Worm (Caenorhabditis elegans) whole organism, L2 larva: ENCODE data around the gene Y61B8A.6.

ENCODE experiments used
- C34F6.9 ChIP-seq: fragments of 150-350 bp; optimal IDR thresholded peaks from 2 replicates; lab custom pipeline; 2014; ENCODE audit warnings: missing biosample characterization, missing genetic modification characterization
- F13H6.1 ChIP-seq: sonication (generic microtip); optimal IDR thresholded peaks from 2 replicates; lab custom pipeline; 2016; ENCODE audit warnings: missing genetic modification characterization, missing compliant biosample characterization
- R02D3.7 ChIP-seq: fragments of 150-350 bp; optimal IDR thresholded peaks from 2 replicates; lab custom pipeline; 2014; ENCODE audit warnings: missing biosample characterization, missing genetic modification characterization
- ZK546.5 ChIP-seq: sonication (generic microtip); optimal IDR thresholded peaks from 2 replicates; lab custom pipeline; 2017; ENCODE audit warnings: missing biosample characterization, missing genetic modification characterization
- alr-1 ChIP-seq: fragments of 150-350 bp; optimal IDR thresholded peaks from 2 replicates; lab custom pipeline; 2014; ENCODE audit warnings: missing biosample characterization, missing genetic modification characterization
- aly-2 ChIP-seq: fragments of 150-350 bp; optimal IDR thresholded peaks from 2 replicates; lab custom pipeline; 2014; ENCODE audit warnings: missing biosample characterization, missing genetic modification characterization
- ama-1 ChIP-seq: fragments of 150-350 bp; optimal IDR thresholded peaks from 2 replicates; lab custom pipeline; 2018; ENCODE audit warnings: inconsistent platforms
- blmp-1 ChIP-seq: sonication (generic microtip); optimal IDR thresholded peaks from 2 replicates; lab custom pipeline; 2017; ENCODE audit warnings: missing genetic modification characterization, mild to moderate bottlenecking, missing compliant biosample characterization, antibody characterized with exemption, moderate library complexity; ENCODE audit not compliant: insufficient read depth
- ceh-16 ChIP-seq: fragments of 150-350 bp; optimal IDR thresholded peaks from 2 replicates; lab custom pipeline; 2014; ENCODE audit warnings: missing biosample characterization, missing genetic modification characterization
- dmd-4 ChIP-seq: sonication (generic microtip); optimal IDR thresholded peaks from 2 replicates; lab custom pipeline; 2017; ENCODE audit warnings: missing biosample characterization, missing genetic modification characterization
- egl-27 ChIP-seq: sonication (generic microtip); optimal IDR thresholded peaks from 3 replicates; lab custom pipeline; 2017; ENCODE audit warnings: missing biosample characterization, missing genetic modification reagents, missing genetic modification characterization
- elt-1 ChIP-seq: fragments of 150-350 bp; optimal IDR thresholded peaks from 2 replicates; lab custom pipeline; 2014; ENCODE audit warnings: missing biosample characterization, missing genetic modification characterization
- elt-3 ChIP-seq: sonication (generic microtip); optimal IDR thresholded peaks from 2 replicates; lab custom pipeline; 2017; ENCODE audit warnings: missing biosample characterization, missing genetic modification characterization
- fos-1 ChIP-seq: fragments of 150-350 bp; optimal IDR thresholded peaks from 2 replicates; lab custom pipeline; 2014; ENCODE audit warnings: missing biosample characterization, missing genetic modification characterization
- gmeb-1 ChIP-seq: fragments of 150-350 bp; optimal IDR thresholded peaks from 2 replicates; lab custom pipeline; 2014; ENCODE audit warnings: missing biosample characterization, missing genetic modification characterization
- lin-11 ChIP-seq: fragments of 150-350 bp; sonication (generic microtip); optimal IDR thresholded peaks from 2 replicates; lab custom pipeline; 2014; ENCODE audit warnings: missing biosample characterization, missing genetic modification characterization, inconsistent platforms, mixed read lengths
- lin-13 ChIP-seq: fragments of 150-350 bp; optimal IDR thresholded peaks from 2 replicates; lab custom pipeline; 2014; ENCODE audit warnings: missing biosample characterization, missing genetic modification reagents, missing genetic modification characterization
- mab-5 ChIP-seq: fragments of 150-350 bp; optimal IDR thresholded peaks from 2 replicates; lab custom pipeline; 2014; ENCODE audit warnings: missing biosample characterization, missing genetic modification characterization
- mbf-1 ChIP-seq: sonication (generic microtip); optimal IDR thresholded peaks from 2 replicates; lab custom pipeline; 2017; ENCODE audit warnings: missing biosample characterization, missing genetic modification characterization
- mdl-1 ChIP-seq, 2 experiments: fragments of 150-350 bp in 1 of 2; sonication (generic microtip) in 1 of 2; optimal IDR thresholded peaks; 2 replicates each; lab custom pipeline; 2017; ENCODE audit warnings: missing biosample characterization in 2 of 2, missing genetic modification characterization in 2 of 2
- nhr-11 ChIP-seq: fragments of 150-350 bp; optimal IDR thresholded peaks from 2 replicates; lab custom pipeline; 2014; ENCODE audit warnings: missing biosample characterization, missing genetic modification characterization
- nhr-12 ChIP-seq: fragments of 150-350 bp; optimal IDR thresholded peaks from 2 replicates; lab custom pipeline; 2014; ENCODE audit warnings: missing biosample characterization, missing genetic modification characterization
- nhr-129 ChIP-seq: fragments of 150-350 bp; optimal IDR thresholded peaks from 2 replicates; lab custom pipeline; 2014; ENCODE audit warnings: missing biosample characterization, missing genetic modification characterization
- nhr-21 ChIP-seq: fragments of 150-350 bp; optimal IDR thresholded peaks from 2 replicates; lab custom pipeline; 2014; ENCODE audit warnings: missing biosample characterization, missing genetic modification characterization
- nhr-23 ChIP-seq: fragments of 150-350 bp; optimal IDR thresholded peaks from 2 replicates; lab custom pipeline; 2014; ENCODE audit warnings: missing biosample characterization, missing genetic modification reagents, missing genetic modification characterization
- nhr-237 ChIP-seq: fragments of 150-350 bp; optimal IDR thresholded peaks from 2 replicates; lab custom pipeline; 2014; ENCODE audit warnings: missing biosample characterization, missing genetic modification characterization
- nhr-25 ChIP-seq: fragments of 150-350 bp; sonication (generic microtip); optimal IDR thresholded peaks from 3 replicates; lab custom pipeline; 2014; ENCODE audit warnings: missing biosample characterization, missing genetic modification characterization
- nhr-77 ChIP-seq: fragments of 150-350 bp; optimal IDR thresholded peaks from 2 replicates; lab custom pipeline; 2014; ENCODE audit warnings: missing biosample characterization, missing genetic modification characterization
- peb-1 ChIP-seq: fragments of 150-350 bp; optimal IDR thresholded peaks from 2 replicates; lab custom pipeline; 2014; ENCODE audit warnings: missing biosample characterization, missing genetic modification characterization
- sem-4 ChIP-seq: fragments of 150-350 bp; optimal IDR thresholded peaks from 2 replicates; lab custom pipeline; 2014; ENCODE audit warnings: missing biosample characterization, missing genetic modification reagents, missing genetic modification characterization
- skn-1 ChIP-seq: sonication (generic microtip); optimal IDR thresholded peaks from 2 replicates; lab custom pipeline; 2017; ENCODE audit warnings: missing biosample characterization, missing genetic modification characterization
- sma-3 ChIP-seq: sonication (generic microtip); optimal IDR thresholded peaks from 2 replicates; lab custom pipeline; 2016; ENCODE audit warnings: missing genetic modification reagents, missing genetic modification characterization, missing compliant biosample characterization
- sma-9 ChIP-seq, 2 experiments: fragments of 150-350 bp in 1 of 2; sonication (generic microtip) in 1 of 2; optimal IDR thresholded peaks; 2 replicates each; lab custom pipeline; 2014 to 2016; ENCODE audit warnings: missing genetic modification characterization in 2 of 2, mild to moderate bottlenecking in 1 of 2, missing biosample characterization in 1 of 2, missing compliant biosample characterization in 1 of 2, missing genetic modification reagents in 1 of 2, moderate library complexity in 1 of 2
- unc-39 ChIP-seq: fragments of 150-350 bp; optimal IDR thresholded peaks from 2 replicates; lab custom pipeline; 2014; ENCODE audit warnings: missing biosample characterization, missing genetic modification characterization
- unc-55 ChIP-seq: fragments of 150-350 bp; sonication (generic microtip); optimal IDR thresholded peaks from 3 replicates; lab custom pipeline; 2014; ENCODE audit warnings: missing biosample characterization, missing genetic modification reagents, missing genetic modification characterization
- unc-62 ChIP-seq: fragments of 150-350 bp; optimal IDR thresholded peaks from 2 replicates; lab custom pipeline; 2014; ENCODE audit warnings: missing biosample characterization, missing genetic modification reagents, missing genetic modification characterization
- zag-1 ChIP-seq: fragments of 150-350 bp; optimal IDR thresholded peaks from 2 replicates; lab custom pipeline; 2014; ENCODE audit warnings: missing biosample characterization, missing genetic modification characterization
- ztf-1 ChIP-seq: fragments of 200-800 bp; sonication (Bioruptor generic); conservative IDR thresholded peaks from 2 replicates; pipeline ENCODE4 v1.3.6; 2022; ENCODE audit warnings: missing genetic modification characterization, missing compliant biosample characterization
- ztf-4 ChIP-seq: fragments of 150-350 bp; optimal IDR thresholded peaks from 2 replicates; lab custom pipeline; 2014; ENCODE audit warnings: missing biosample characterization, missing genetic modification characterization

The Y61B8A.6 gene

DNA sequence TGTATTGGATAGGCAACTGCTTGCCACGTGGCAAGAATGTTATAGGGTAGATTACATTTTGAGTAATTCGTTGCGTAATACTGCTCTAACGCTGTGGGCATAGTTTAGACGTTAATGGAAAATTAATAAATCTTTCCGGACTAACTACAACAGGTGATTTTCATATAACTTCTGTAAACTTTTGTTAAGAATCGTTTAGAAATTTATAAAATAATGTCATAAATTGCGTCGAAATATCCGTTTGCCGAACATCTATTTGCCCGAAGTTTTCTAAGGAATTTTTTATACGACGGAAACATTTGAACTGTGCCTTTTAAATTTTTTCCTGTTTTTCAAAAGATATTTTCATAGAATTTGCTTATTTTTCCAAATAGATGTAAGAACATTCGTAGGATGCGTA lies 25.6 kb upstream of the Y61B8A.6 start, which contains the start of gene srh-112:
srh-112 (minus strand) TSS at position 101 of the 400 bp plus-strand sequence.
- TF ChIP-seq nhr-23 (tag; lab: Kevin White, UChicago) (no peak), nhr-77 (tag; lab: Kevin White, UChicago) (no peak), C34F6.9 (no peak), ZK546.5 (tag; lab: Kevin White, UChicago) (no peak), unc-62 (GFP tag; lab: Kevin White, UChicago) (no peak), zag-1 (tag; lab: Kevin White, UChicago) (no peak), nhr-12 (tag; lab: Kevin White, UChicago) (no peak), nhr-11 (tag; lab: Kevin White, UChicago) (no peak), ztf-1 (GFP tag; lab: Robert Waterston, UW) (no peak), alr-1 (tag; lab: Kevin White, UChicago) (no peak)

DNA sequence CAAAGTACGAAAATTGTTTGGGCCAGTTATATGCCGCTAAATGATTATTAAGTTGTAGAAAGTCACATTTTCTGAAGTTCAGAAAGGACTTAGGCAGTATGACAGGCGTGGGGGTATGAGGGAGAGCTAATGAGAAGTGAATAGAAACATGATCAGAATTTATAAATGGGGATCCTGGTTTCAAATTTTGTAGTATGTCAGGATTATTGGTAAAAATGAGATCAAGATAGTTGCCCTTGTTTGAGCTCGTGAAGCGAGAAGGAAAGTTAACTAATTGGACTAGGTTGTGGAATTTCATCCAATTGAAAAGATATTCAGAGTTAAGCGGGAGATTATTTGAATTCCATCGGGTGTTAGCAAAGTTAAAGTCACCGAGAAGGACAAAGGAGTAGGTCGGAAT lies 19.3 kb upstream of the Y61B8A.6 start:
- TF ChIP-seq ceh-16 (tag; lab: Kevin White, UChicago) = no peak
- TF ChIP-seq nhr-21 = no peak
- TF ChIP-seq nhr-129 (tag; lab: Kevin White, UChicago) = no peak
- no peak for TF ChIP-seq F13H6.1
- no peak for TF ChIP-seq ama-1 (lab: Kevin White, UChicago)
- TF ChIP-seq ztf-4 (tag; lab: Kevin White, UChicago) = no peak
- no peak for TF ChIP-seq skn-1 (tag; lab: Kevin White, UChicago)
- TF ChIP-seq nhr-237 (tag; lab: Kevin White, UChicago) = no peak
- TF ChIP-seq unc-55 (GFP tag; lab: Kevin White, UChicago) = no peak
- TF ChIP-seq zag-1 (tag; lab: Kevin White, UChicago) = no peak
- TF ChIP-seq mbf-1 (tag; lab: Kevin White, UChicago) = no peak

DNA sequence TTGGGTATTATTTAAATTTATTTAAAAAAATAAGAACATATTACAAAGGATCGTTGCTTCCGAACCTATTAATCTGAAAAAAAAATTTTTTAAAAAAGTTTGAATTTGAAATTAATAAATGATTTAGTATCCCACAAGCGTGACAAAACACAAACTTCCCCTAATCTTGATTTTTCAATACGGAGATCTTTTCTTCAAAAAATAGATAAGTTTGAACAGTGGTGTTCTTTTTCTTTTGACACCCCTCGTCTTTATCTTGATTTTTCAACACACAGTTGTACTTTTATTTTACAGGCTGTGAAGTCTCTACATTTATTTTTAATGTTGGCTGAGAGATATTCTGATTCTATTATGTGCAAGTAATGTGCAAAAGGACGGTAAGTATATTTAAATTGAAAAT lies 15.4 kb upstream of the Y61B8A.6 start, which contains the start of gene T19C9.10:
T19C9.10 (plus strand) TSS at position 248 of the 400 bp plus-strand sequence.
- TF ChIP-seq elt-1 (no peak), nhr-25 (tag; lab: Kevin White, UChicago) (no peak), egl-27 (tag; lab: Kevin White, UChicago) (no peak), mdl-1 (tag; optimal IDR thresholded peaks at IDR 0.05; lab: Kevin White, UChicago) (no peak), nhr-21 (no peak), F13H6.1 (no peak), peb-1 (tag; lab: Kevin White, UChicago) (no peak), unc-62 (GFP tag; lab: Kevin White, UChicago) (no peak)

DNA sequence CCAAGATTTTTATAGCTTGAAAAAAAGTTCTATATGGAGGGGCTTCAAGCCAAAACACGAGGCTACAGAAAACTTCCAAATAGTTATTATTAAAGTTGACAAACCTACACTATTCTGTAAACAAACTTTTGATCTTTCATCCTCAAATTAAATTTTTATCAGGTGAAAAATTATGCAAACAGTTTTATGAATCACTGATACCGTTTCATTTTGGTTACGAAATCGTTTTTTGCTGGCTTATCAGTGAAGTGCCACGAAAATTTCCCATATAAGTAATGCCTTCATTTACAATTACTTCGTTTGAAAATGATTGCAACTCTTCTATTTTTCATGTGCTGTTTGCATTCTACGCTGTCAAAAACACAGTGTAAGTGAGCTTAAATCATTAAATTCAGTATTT lies 12.9 kb upstream of the Y61B8A.6 start, which contains the start of gene T19C9.8:
T19C9.8 (plus strand) TSS at position 299 of the 400 bp plus-strand sequence.
- TF ChIP-seq fos-1 = peak; percentile 95
- peak; percentile 10 for TF ChIP-seq sma-9 (GFP tag; optimal IDR thresholded peaks at IDR 0.05; lab: Kevin White, UChicago)
- TF ChIP-seq sma-9 (tag; optimal IDR thresholded peaks at IDR 0.05; lab: Kevin White, UChicago) = no peak
- TF ChIP-seq C34F6.9 = no peak
- no peak for TF ChIP-seq lin-13 (GFP tag; lab: Kevin White, UChicago)

DNA sequence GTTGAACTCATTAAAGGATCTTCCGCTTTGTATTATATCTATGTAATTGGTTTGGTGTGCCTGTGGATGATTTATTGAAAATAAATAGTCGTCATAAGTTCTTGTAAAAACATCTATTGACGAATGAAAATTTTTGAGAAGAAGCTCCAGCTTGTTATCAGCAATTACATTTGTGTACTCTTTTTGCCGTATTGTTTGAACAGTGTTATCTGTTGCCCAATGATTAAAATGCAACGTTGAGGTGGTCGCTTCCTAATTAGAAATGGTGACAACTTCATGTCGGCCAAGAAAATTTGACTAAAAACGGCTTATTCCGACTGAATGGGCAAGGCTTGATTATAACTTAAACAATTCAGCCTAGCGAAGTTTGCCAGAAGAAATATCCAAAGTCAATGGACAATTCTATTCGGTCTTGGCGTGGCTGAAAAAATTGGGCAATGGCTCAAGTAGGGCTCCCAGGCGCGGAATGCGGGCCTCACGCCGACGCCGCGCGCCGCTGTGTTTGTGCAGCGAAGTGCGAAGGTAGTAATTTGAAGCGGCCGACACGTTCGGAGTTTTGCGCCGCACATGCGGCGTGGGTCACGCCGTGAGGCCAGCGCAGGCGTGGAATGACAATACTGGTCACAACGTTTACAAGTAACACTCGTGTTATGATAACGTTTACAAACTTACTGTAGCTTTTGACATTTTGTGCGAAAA lies 11.0 kb upstream of the Y61B8A.6 start:
- TF ChIP-seq lin-11 (tag; lab: Kevin White, UChicago) = no peak
- TF ChIP-seq fos-1 = peak; percentile 73
- TF ChIP-seq, all 48 proteins: peak for 1

DNA sequence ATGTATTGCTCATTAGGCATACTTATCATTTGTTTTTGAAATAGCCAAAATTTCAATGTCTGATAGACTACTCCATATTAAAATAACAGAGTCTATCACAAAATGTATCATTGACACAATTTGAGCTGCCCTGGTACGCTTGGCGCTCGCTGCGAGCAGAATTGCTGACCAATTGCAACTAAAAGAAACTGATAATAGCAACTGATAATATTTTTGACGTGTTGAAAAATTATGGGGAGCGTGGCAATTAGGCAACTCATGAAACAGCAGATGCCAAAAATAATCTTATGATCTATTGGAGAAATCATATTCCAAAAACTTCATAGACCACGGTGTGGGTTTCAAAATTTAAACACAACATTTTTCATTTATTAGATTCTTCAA lies 10.4 kb upstream of the Y61B8A.6 start:
- TF ChIP-seq aly-2 (no peak), sma-3 (no peak), zag-1 (tag; lab: Kevin White, UChicago) (no peak), nhr-77 (tag; lab: Kevin White, UChicago) (no peak), lin-11 (tag; lab: Kevin White, UChicago) (no peak), egl-27 (tag; lab: Kevin White, UChicago) (no peak), nhr-23 (tag; lab: Kevin White, UChicago) (no peak), nhr-25 (tag; lab: Kevin White, UChicago) (no peak), R02D3.7 (no peak), sma-9 (GFP tag; optimal IDR thresholded peaks at IDR 0.05; lab: Kevin White, UChicago) (peak; percentile 24), sma-9 (tag; optimal IDR thresholded peaks at IDR 0.05; lab: Kevin White, UChicago) (no peak), fos-1 (peak; percentile 83), mab-5 (tag; lab: Kevin White, UChicago) (no peak), nhr-237 (tag; lab: Kevin White, UChicago) (no peak), blmp-1 (tag; lab: Kevin White, UChicago) (no peak), unc-62 (GFP tag; lab: Kevin White, UChicago) (no peak), elt-1 (no peak), nhr-129 (tag; lab: Kevin White, UChicago) (no peak), unc-39 (tag; lab: Kevin White, UChicago) (no peak), dmd-4 (tag; lab: Kevin White, UChicago) (no peak), peb-1 (tag; lab: Kevin White, UChicago) (no peak), ceh-16 (tag; lab: Kevin White, UChicago) (no peak), ztf-4 (tag; lab: Kevin White, UChicago) (no peak), elt-3 (tag; lab: Kevin White, UChicago) (no peak), gmeb-1 (peak; percentile 25), sem-4 (tag; lab: Kevin White, UChicago) (no peak)
- TF ChIP-seq, all 48 proteins: peak for 3
